Worm (Caenorhabditis elegans): ENCODE measurements around the gene C46H3.2.
A peak's percentile ranks its signal among the peaks of the same experiment; 100 is the strongest.

The C46H3.2 gene

DNA sequence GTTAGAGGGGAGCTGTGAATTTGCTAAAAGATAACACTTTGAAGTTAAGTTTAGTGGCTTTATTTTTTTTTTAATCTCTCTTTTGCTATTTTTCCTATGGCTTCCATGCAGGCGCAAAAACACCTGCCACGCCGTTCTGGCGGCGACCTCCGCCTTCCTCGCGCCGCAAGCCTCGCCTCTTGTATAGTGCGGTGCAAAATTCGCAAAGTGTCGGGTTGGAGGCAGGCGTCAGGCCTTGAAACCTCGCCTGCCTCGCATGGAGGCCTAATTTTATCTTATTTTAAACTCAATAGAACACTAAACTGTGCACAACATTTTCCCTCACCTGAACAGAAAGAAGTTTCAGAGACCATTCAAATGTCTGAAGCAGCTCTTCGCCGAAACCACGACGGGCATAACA is 58.5 kb downstream of the C46H3.2 start:
- no peak for TF ChIP-seq ztf-11 (tag; optimal IDR thresholded peaks at IDR 0.05)
- TF ChIP-seq egl-27 (tag; optimal IDR thresholded peaks at IDR 0.05) = no peak
- TF ChIP-seq lin-15B (tag; optimal IDR thresholded peaks at IDR 0.05) = no peak
- TF ChIP-seq nfya-1 (tag; optimal IDR thresholded peaks at IDR 0.05; ENCODE audit: insufficient read depth) = no peak
- TF ChIP-seq nhr-77 (tag; optimal IDR thresholded peaks at IDR 0.05) = no peak
- TF ChIP-seq nhr-12 (tag; optimal IDR thresholded peaks at IDR 0.05) = no peak
- TF ChIP-seq tbx-2 (tag; optimal IDR thresholded peaks at IDR 0.05) = no peak

DNA sequence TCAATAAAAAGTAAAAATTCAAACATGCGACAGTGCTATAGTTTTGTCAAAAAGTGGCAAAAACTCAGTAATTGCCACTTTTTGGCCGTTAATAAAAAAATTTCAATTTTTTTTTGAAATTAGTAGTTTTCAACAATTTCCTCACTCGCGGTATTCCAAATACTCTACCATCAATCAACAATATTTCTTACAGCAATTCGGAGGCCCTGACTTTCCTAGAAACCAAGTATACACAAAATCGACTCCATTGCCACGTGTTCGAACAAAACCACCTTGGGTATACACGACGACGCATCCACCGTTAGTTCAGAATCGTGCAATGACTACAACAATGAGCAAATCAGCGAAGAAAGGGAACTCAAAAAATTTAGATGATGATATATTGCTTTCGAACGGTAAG is 58.9 kb downstream of the C46H3.2 start:
- TF ChIP-seq pqm-1 (tag; optimal IDR thresholded peaks at IDR 0.05) = no peak
- no peak for TF ChIP-seq fos-1 (tag; optimal IDR thresholded peaks at IDR 0.05)
- TF ChIP-seq tbx-2 (tag; optimal IDR thresholded peaks at IDR 0.05) = no peak
- TF ChIP-seq nhr-23 (tag; optimal IDR thresholded peaks at IDR 0.05) = no peak
- TF ChIP-seq aly-2 (tag; optimal IDR thresholded peaks at IDR 0.05) = no peak
- no peak for TF ChIP-seq nhr-237 (tag; optimal IDR thresholded peaks at IDR 0.05)
- no peak for TF ChIP-seq ceh-16 (tag; optimal IDR thresholded peaks at IDR 0.05)
- no peak for TF ChIP-seq nfya-1 (tag; optimal IDR thresholded peaks at IDR 0.05; ENCODE audit: insufficient read depth)
- no peak for TF ChIP-seq sea-2 (GFP tag; optimal IDR thresholded peaks at IDR 0.05)
- no peak for TF ChIP-seq ceh-9 (tag; optimal IDR thresholded peaks at IDR 0.05)
- no peak for TF ChIP-seq fkh-2 (tag; optimal IDR thresholded peaks at IDR 0.05)

DNA sequence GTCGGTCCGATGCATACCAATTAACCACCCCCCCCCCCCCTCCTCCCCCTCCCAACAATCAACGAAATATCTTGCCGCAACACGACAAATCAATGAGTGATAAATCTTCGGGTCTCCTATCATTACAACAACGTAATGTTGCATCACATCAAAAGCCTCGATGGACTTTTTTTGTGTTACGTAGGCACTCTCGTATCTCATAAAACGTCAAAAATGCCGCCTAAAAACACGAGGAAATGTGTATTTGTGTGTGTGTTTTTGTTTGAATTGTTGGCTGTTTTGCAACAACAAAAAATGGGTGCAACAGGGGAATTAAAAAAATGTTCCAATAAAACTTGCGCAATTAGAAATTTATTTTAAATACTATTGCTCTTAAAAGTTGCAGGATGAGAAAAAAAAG is 63.3 kb downstream of the C46H3.2 start:
- no peak for TF ChIP-seq tbx-2 (tag; optimal IDR thresholded peaks at IDR 0.05)
- TF ChIP-seq nhr-28 (tag; optimal IDR thresholded peaks at IDR 0.05) = no peak
- TF ChIP-seq mml-1 (tag; optimal IDR thresholded peaks at IDR 0.05) = no peak
- peak; percentile 95 for TF ChIP-seq egl-5 (tag; optimal IDR thresholded peaks at IDR 0.05)
- no peak for TF ChIP-seq daf-12 (tag; optimal IDR thresholded peaks at IDR 0.05)
- no peak for TF ChIP-seq nhr-67 (tag; optimal IDR thresholded peaks at IDR 0.05)

DNA sequence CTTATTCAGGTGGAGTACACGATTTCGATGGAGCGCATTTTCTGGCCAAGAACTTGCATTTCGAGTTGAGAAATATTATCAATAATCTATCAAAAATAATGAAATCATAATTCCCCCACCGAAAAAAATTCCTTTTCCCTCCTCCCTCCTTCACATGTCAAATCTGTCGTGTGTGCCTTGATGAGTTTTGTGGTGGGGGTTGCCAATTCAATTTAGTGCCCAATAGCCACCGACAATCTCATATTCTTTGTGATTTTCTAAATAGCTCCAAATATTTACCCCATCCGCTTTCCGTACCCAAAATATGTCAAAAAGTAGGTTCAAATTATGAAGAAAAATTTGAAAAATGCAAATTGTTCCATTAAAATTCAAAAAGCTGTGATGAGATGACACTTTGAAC is 68.5 kb downstream of the C46H3.2 start, which contains the start of gene tmc-1:
TSS of gene tmc-1 (plus strand) at position 189 of the 400 bp plus-strand sequence.
- no peak for TF ChIP-seq ceh-16 (tag; optimal IDR thresholded peaks at IDR 0.05)
- TF ChIP-seq mdl-1 (tag; optimal IDR thresholded peaks at IDR 0.05) = no peak
- TF ChIP-seq elt-2 (tag; optimal IDR thresholded peaks at IDR 0.05) = no peak
- no peak for TF ChIP-seq egl-27 (tag; optimal IDR thresholded peaks at IDR 0.05)
- TF ChIP-seq nhr-11 (tag; optimal IDR thresholded peaks at IDR 0.05) = no peak
- TF ChIP-seq lin-39 (tag; optimal IDR thresholded peaks at IDR 0.05) = no peak
- TF ChIP-seq nhr-12 (tag; optimal IDR thresholded peaks at IDR 0.05) = no peak
- TF ChIP-seq nhr-25 (tag; optimal IDR thresholded peaks at IDR 0.05) = no peak

All from whole organism, L3 larva.